Worm (Caenorhabditis elegans) whole organism, L4 larva: ENCODE measurements around the gene spp-14.

Source experiments
- ceh-82 ChIP-seq: sonication (generic microtip); optimal IDR thresholded peaks from 2 replicates; lab custom pipeline; 2017; ENCODE audit warnings: missing biosample characterization, missing genetic modification characterization
- fos-1 ChIP-seq: fragments of 150-350 bp; optimal IDR thresholded peaks from 2 replicates; lab custom pipeline; 2014; ENCODE audit warnings: missing biosample characterization, missing genetic modification characterization
- jun-1 ChIP-seq: fragments of 150-350 bp; optimal IDR thresholded peaks from 2 replicates; lab custom pipeline; 2014; ENCODE audit warnings: missing biosample characterization, missing genetic modification reagents, missing genetic modification characterization
- lir-3 ChIP-seq: sonication (generic microtip); optimal IDR thresholded peaks from 2 replicates; lab custom pipeline; 2016; ENCODE audit warnings: mild to moderate bottlenecking, missing genetic modification characterization, missing compliant biosample characterization
- nhr-28 ChIP-seq: fragments of 150-350 bp; optimal IDR thresholded peaks from 2 replicates; lab custom pipeline; 2014; ENCODE audit warnings: missing biosample characterization, missing genetic modification characterization
- unc-39 ChIP-seq: sonication (generic microtip); optimal IDR thresholded peaks from 2 replicates; lab custom pipeline; 2017; ENCODE audit warnings: missing biosample characterization, missing genetic modification characterization
- unc-62 ChIP-seq, 3 experiments: fragments of 150-350 bp in 1 of 3; sonication (generic microtip); optimal IDR thresholded peaks in 2 of 3; peaks in 1 of 3; 1 replicate in 1 of 3; 2 replicates in 2 of 3; lab custom pipeline; 2014 to 2017; ENCODE audit warnings: missing biosample characterization in 3 of 3, missing genetic modification characterization in 3 of 3, missing genetic modification reagents in 3 of 3, missing genotype in 1 of 3

- TF ChIP-seq nhr-28 (tag; lab: Kevin White, UChicago): no peak
- TF ChIP-seq jun-1 (tag; lab: Kevin White, UChicago): no peak
- TF ChIP-seq fos-1 (tag; lab: Kevin White, UChicago): no peak
- no peak for TF ChIP-seq lir-3 (tag; lab: Kevin White, UChicago)
- TF ChIP-seq unc-62 (GFP tag; optimal IDR thresholded peaks at IDR 0.05 in 1 of 2; lab: Kevin White, UChicago): peak in 1 of 2 experiments; percentile 71
- TF ChIP-seq unc-62 (tag; optimal IDR thresholded peaks at IDR 0.05; lab: Kevin White, UChicago): no peak
- TF ChIP-seq unc-39: no peak
- no peak for TF ChIP-seq ceh-82 (tag; lab: Kevin White, UChicago)
Measured at ce11 chrX:7689570-7689969, 36.2 kb upstream of the spp-14 start.
